Worm (Caenorhabditis elegans) whole organism, L4/young adult: ENCODE data around the gene srsx-12.

Experiments used
- W03F9.2 ChIP-seq: fragments of 150-350 bp; optimal IDR thresholded peaks from 2 replicates; lab custom pipeline; 2014; ENCODE audit warnings: missing biosample characterization, missing genetic modification characterization
- dao-5 ChIP-seq: sonication (generic microtip); optimal IDR thresholded peaks from 2 replicates; lab custom pipeline; 2016; ENCODE audit warnings: missing genotype, missing genetic modification characterization, moderate library complexity, missing compliant biosample characterization
- him-1 ChIP-seq: sonication (generic microtip); optimal IDR thresholded peaks from 2 replicates; lab custom pipeline; 2016; ENCODE audit warnings: missing genotype, missing genetic modification reagents, missing genetic modification characterization, missing compliant biosample characterization

- TF ChIP-seq him-1 (no peak), dao-5 (tag; lab: Kevin White, UChicago) (no peak), W03F9.2 (tag; lab: Kevin White, UChicago) (no peak)
Measured at ce11 chrV:5000406-5000805, 19.6 kb upstream of the srsx-12 start, which contains the start of gene ugt-7.
